Worm (Caenorhabditis elegans) whole organism, late embryonic: ENCODE measurements around the gene emc-3.

Experiments used
- C08G9.2 ChIP-seq: sonication (generic microtip); optimal IDR thresholded peaks from 2 replicates; lab custom pipeline; 2016; ENCODE audit warnings: mild to moderate bottlenecking, missing genetic modification characterization, moderate library complexity, missing compliant biosample characterization
- K02D7.2 ChIP-seq: sonication (generic microtip); optimal IDR thresholded peaks from 2 replicates; lab custom pipeline; 2017; ENCODE audit warnings: mild to moderate bottlenecking, missing genetic modification characterization, missing compliant biosample characterization
- K09A11.1 ChIP-seq: sonication (generic microtip); optimal IDR thresholded peaks from 2 replicates; lab custom pipeline; 2017; ENCODE audit warnings: antibody characterized with exemption, mild to moderate bottlenecking, missing genetic modification characterization, missing compliant biosample characterization; ENCODE audit not compliant: insufficient read depth
- Y22D7AL.16 ChIP-seq: sonication (generic microtip); optimal IDR thresholded peaks from 2 replicates; lab custom pipeline; 2016; ENCODE audit warnings: missing genetic modification characterization, missing compliant biosample characterization
- ama-1 ChIP-seq: fragments of 150-350 bp; optimal IDR thresholded peaks from 2 replicates; lab custom pipeline; 2014
- ceh-14 ChIP-seq: sonication (generic microtip); optimal IDR thresholded peaks from 2 replicates; lab custom pipeline; 2016; ENCODE audit warnings: missing genotype, missing genetic modification characterization, missing compliant biosample characterization
- ceh-19 ChIP-seq: fragments of 200-800 bp; sonication (Bioruptor generic); optimal IDR thresholded peaks from 2 replicates; lab custom pipeline; 2018; ENCODE audit warnings: mild to moderate bottlenecking, missing genetic modification characterization, missing compliant biosample characterization
- ceh-2 ChIP-seq: sonication (generic microtip); optimal IDR thresholded peaks from 2 replicates; lab custom pipeline; 2016; ENCODE audit warnings: missing genotype, missing genetic modification characterization, missing compliant biosample characterization
- ceh-24 ChIP-seq: sonication (generic microtip); optimal IDR thresholded peaks from 2 replicates; lab custom pipeline; 2016; ENCODE audit warnings: mild to moderate bottlenecking, missing genetic modification characterization, missing compliant biosample characterization
- ceh-30 ChIP-seq: fragments of 150-350 bp; optimal IDR thresholded peaks from 2 replicates; lab custom pipeline; 2014; ENCODE audit warnings: missing biosample characterization, missing genetic modification characterization
- ceh-34 ChIP-seq: sonication (generic microtip); optimal IDR thresholded peaks from 2 replicates; lab custom pipeline; 2016; ENCODE audit warnings: mild to moderate bottlenecking, missing genetic modification characterization, missing compliant biosample characterization
- ceh-45 ChIP-seq: fragments of 200-800 bp; sonication (Bioruptor generic); IDR thresholded peaks from 2 replicates; pipeline ENCODE4 v1.3.6; 2022; ENCODE audit warnings: missing genetic modification reagents, missing genetic modification characterization, missing compliant biosample characterization
- ceh-6 ChIP-seq: fragments of 200-800 bp; sonication (Bioruptor generic); optimal IDR thresholded peaks from 2 replicates; lab custom pipeline; 2018; ENCODE audit warnings: mild to moderate bottlenecking, missing genetic modification characterization, missing compliant biosample characterization
- ceh-9 ChIP-seq: sonication (generic microtip); optimal IDR thresholded peaks from 2 replicates; lab custom pipeline; 2016; ENCODE audit warnings: mild to moderate bottlenecking, missing genetic modification characterization, inconsistent platforms, missing compliant biosample characterization
- dmd-4 ChIP-seq: sonication (generic microtip); optimal IDR thresholded peaks from 2 replicates; lab custom pipeline; 2016; ENCODE audit warnings: borderline replicate concordance, missing genetic modification characterization, missing compliant biosample characterization
- dve-1 ChIP-seq: sonication (generic microtip); optimal IDR thresholded peaks from 2 replicates; lab custom pipeline; 2017; ENCODE audit warnings: antibody characterized with exemption, mild to moderate bottlenecking, missing genetic modification characterization, missing compliant biosample characterization
- elt-2 ChIP-seq: sonication (generic microtip); optimal IDR thresholded peaks from 2 replicates; lab custom pipeline; 2016; ENCODE audit warnings: missing genetic modification reagents, missing genetic modification characterization, missing compliant biosample characterization
- ets-4 ChIP-seq: sonication (generic microtip); optimal IDR thresholded peaks from 2 replicates; lab custom pipeline; 2016; ENCODE audit warnings: missing genetic modification characterization, missing compliant biosample characterization
- fkh-10 ChIP-seq: fragments of 150-350 bp; optimal IDR thresholded peaks from 2 replicates; lab custom pipeline; 2014; ENCODE audit warnings: missing biosample characterization, missing genetic modification reagents, missing genetic modification characterization
- fkh-6 ChIP-seq: sonication (generic microtip); optimal IDR thresholded peaks from 2 replicates; lab custom pipeline; 2016; ENCODE audit warnings: missing genetic modification characterization, missing compliant biosample characterization
- hlh-13 ChIP-seq: fragments of 200-800 bp; sonication (Bioruptor generic); optimal IDR thresholded peaks from 2 replicates; lab custom pipeline; 2018; ENCODE audit warnings: mild to moderate bottlenecking, missing genetic modification characterization, missing compliant biosample characterization
- hlh-15 ChIP-seq: sonication (generic microtip); optimal IDR thresholded peaks from 2 replicates; lab custom pipeline; 2016; ENCODE audit warnings: missing genetic modification characterization, missing compliant biosample characterization
- hlh-30 ChIP-seq: sonication (generic microtip); optimal IDR thresholded peaks from 2 replicates; lab custom pipeline; 2017; ENCODE audit warnings: antibody characterized with exemption, missing genetic modification characterization, missing compliant biosample characterization; ENCODE audit not compliant: insufficient read depth
- hlh-8 ChIP-seq: sonication (generic microtip); optimal IDR thresholded peaks from 2 replicates; lab custom pipeline; 2016; ENCODE audit warnings: missing genotype, missing genetic modification characterization, missing compliant biosample characterization
- madf-2 ChIP-seq: sonication (generic microtip); optimal IDR thresholded peaks from 2 replicates; lab custom pipeline; 2017; ENCODE audit warnings: missing genetic modification characterization, missing compliant biosample characterization
- nfya-1 ChIP-seq: sonication (generic microtip); optimal IDR thresholded peaks from 2 replicates; lab custom pipeline; 2017; ENCODE audit warnings: missing genetic modification characterization, mild to moderate bottlenecking, missing compliant biosample characterization, antibody characterized with exemption, moderate library complexity
- nhr-232 ChIP-seq: sonication (generic microtip); optimal IDR thresholded peaks from 2 replicates; lab custom pipeline; 2016; ENCODE audit warnings: missing genetic modification characterization, missing compliant biosample characterization
- odd-2 ChIP-seq: sonication (generic microtip); optimal IDR thresholded peaks from 2 replicates; lab custom pipeline; 2017; ENCODE audit warnings: antibody characterized with exemption, mild to moderate bottlenecking, missing genetic modification characterization, missing compliant biosample characterization
- pat-9 ChIP-seq: fragments of 200-800 bp; sonication (Bioruptor generic); optimal IDR thresholded peaks from 2 replicates; lab custom pipeline; 2018; ENCODE audit warnings: mild to moderate bottlenecking, missing genetic modification characterization, moderate library complexity, missing compliant biosample characterization
- pax-1 ChIP-seq: fragments of 150-350 bp; optimal IDR thresholded peaks from 2 replicates; lab custom pipeline; 2014; ENCODE audit warnings: missing biosample characterization, missing genetic modification characterization
- pha-2 ChIP-seq: sonication (generic microtip); optimal IDR thresholded peaks from 2 replicates; lab custom pipeline; 2017; ENCODE audit warnings: mild to moderate bottlenecking, missing genetic modification characterization, missing compliant biosample characterization
- pqm-1 ChIP-seq: sonication (generic microtip); optimal IDR thresholded peaks from 2 replicates; lab custom pipeline; 2016; ENCODE audit warnings: missing genetic modification characterization, missing compliant biosample characterization
- sdc-2 ChIP-seq: sonication (generic microtip); optimal IDR thresholded peaks from 2 replicates; lab custom pipeline; 2016; ENCODE audit warnings: missing genotype, missing genetic modification characterization, missing compliant biosample characterization
- syd-9 ChIP-seq: sonication (generic microtip); optimal IDR thresholded peaks from 2 replicates; lab custom pipeline; 2016; ENCODE audit warnings: mild to moderate bottlenecking, missing genetic modification characterization, moderate library complexity, missing compliant biosample characterization
- tbx-2 ChIP-seq: sonication (generic microtip); optimal IDR thresholded peaks from 2 replicates; lab custom pipeline; 2016; ENCODE audit warnings: missing genetic modification characterization, missing compliant biosample characterization
- tbx-7 ChIP-seq: sonication (generic microtip); optimal IDR thresholded peaks from 2 replicates; lab custom pipeline; 2016; ENCODE audit warnings: missing genotype, missing genetic modification characterization, missing compliant biosample characterization
- unc-3 ChIP-seq, 2 experiments: fragments of 200-800 bp in 1 of 2; sonication (Bioruptor generic) in 1 of 2; sonication (generic microtip) in 1 of 2; conservative IDR thresholded peaks in 1 of 2; optimal IDR thresholded peaks in 1 of 2; 2 replicates each; pipeline versions ENCODE4 v1.3.6 to Lab custom; 2016 to 2022; ENCODE audit warnings: missing compliant biosample characterization in 2 of 2, missing genetic modification characterization in 2 of 2, missing genetic modification reagents in 1 of 2
- unc-55 ChIP-seq: sonication (generic microtip); optimal IDR thresholded peaks from 2 replicates; lab custom pipeline; 2017; ENCODE audit warnings: missing biosample characterization, missing genetic modification reagents, missing genetic modification characterization

The emc-3 gene

ce11 chrIV:13381823-13382222 lies at the start of gene emc-3:
TSS of gene emc-3 (minus strand) at chrIV:13381923.
- TF ChIP-seq ets-4 (no peak), unc-55 (no peak), madf-2 (tag; lab: Kevin White, UChicago) (no peak), ama-1 (lab: Kevin White, UChicago) (no peak), nhr-232 (tag; lab: Kevin White, UChicago) (no peak), K09A11.1 (tag; lab: Kevin White, UChicago) (no peak)
- TF ChIP-seq, all 69 proteins: peak for 0

ce11 chrIV:13429240-13429639 lies 47.5 kb upstream of the emc-3 start, which contains the start of gene K09B11.4:
TSS of gene K09B11.4 (plus strand) at chrIV:13429540.
- TF ChIP-seq nhr-232 (tag; lab: Kevin White, UChicago) (no peak), ceh-2 (tag; lab: Kevin White, UChicago) (no peak), ceh-30 (no peak), hlh-15 (tag; lab: Kevin White, UChicago) (no peak), Y22D7AL.16 (tag; lab: Kevin White, UChicago) (no peak), sdc-2 (no peak), ceh-19 (GFP tag; lab: Kevin White, UChicago) (no peak), hlh-13 (GFP tag; lab: Kevin White, UChicago) (no peak), ceh-14 (no peak), pqm-1 (no peak), nfya-1 (tag; lab: Kevin White, UChicago) (no peak), elt-2 (tag; lab: Kevin White, UChicago) (no peak), fkh-6 (tag; lab: Kevin White, UChicago) (no peak), dve-1 (no peak), tbx-2 (tag; lab: Kevin White, UChicago) (no peak), ceh-34 (tag; lab: Kevin White, UChicago) (no peak), ceh-9 (no peak), ceh-6 (GFP tag; lab: Kevin White, UChicago) (no peak), unc-55 (no peak)

- TF ChIP-seq hlh-15 (tag; lab: Kevin White, UChicago): no peak
- TF ChIP-seq hlh-30 (tag; lab: Kevin White, UChicago): no peak
- TF ChIP-seq ceh-24: no peak
- TF ChIP-seq tbx-7 (tag; lab: Kevin White, UChicago): no peak
- no peak for TF ChIP-seq fkh-6 (tag; lab: Kevin White, UChicago)
- no peak for TF ChIP-seq pax-1 (tag; lab: Kevin White, UChicago)
- TF ChIP-seq ceh-34 (tag; lab: Kevin White, UChicago): no peak
- TF ChIP-seq dmd-4 (tag; lab: Kevin White, UChicago): no peak
- TF ChIP-seq ceh-14: no peak
- no peak for TF ChIP-seq pha-2
Observed at ce11 chrIV:13422200-13422599, 40.5 kb upstream of the emc-3 start, which contains the start of gene nol-9. TSS of gene nol-9 (plus strand) at chrIV:13422500.

- no peak for TF ChIP-seq fkh-10 (GFP tag; lab: Kevin White, UChicago)
- no peak for TF ChIP-seq ceh-45
- TF ChIP-seq pat-9 (tag; lab: Kevin White, UChicago): no peak
- TF ChIP-seq pqm-1: no peak
- no peak for TF ChIP-seq unc-3 (GFP tag; conservative IDR thresholded peaks at IDR 0.05; lab: Robert Waterston, UW)
- TF ChIP-seq unc-3 (tag; optimal IDR thresholded peaks at IDR 0.05; lab: Kevin White, UChicago): no peak
- TF ChIP-seq odd-2: no peak
- TF ChIP-seq ceh-34 (tag; lab: Kevin White, UChicago): no peak
- TF ChIP-seq dmd-4 (tag; lab: Kevin White, UChicago): no peak
- no peak for TF ChIP-seq ceh-24
- TF ChIP-seq C08G9.2 (tag; lab: Kevin White, UChicago): no peak
- no peak for TF ChIP-seq K02D7.2 (tag; lab: Kevin White, UChicago)
- no peak for TF ChIP-seq syd-9
- TF ChIP-seq hlh-8 (tag; lab: Kevin White, UChicago): no peak
Observed at ce11 chrIV:13415739-13416271, 34.1 kb upstream of the emc-3 start, which contains the start of the genes pik-1 and aptf-2. TSS of gene pik-1 (plus strand) at chrIV:13416041. TSS of gene aptf-2 (minus strand) at chrIV:13416051.
